Worm (Caenorhabditis elegans): ENCODE results near the gene rpl-35.

- TF ChIP-seq zag-1 (tag; optimal IDR thresholded peaks at IDR 0.05) (no peak), mxl-2 (GFP tag; conservative IDR thresholded peaks at IDR 0.05) (no peak), ces-1 (GFP tag; optimal IDR thresholded peaks at IDR 0.05) (no peak), snpc-4 (tag; optimal IDR thresholded peaks at IDR 0.05) (no peak), ceh-20 (GFP tag; IDR thresholded peaks at IDR 0.05) (no peak), nhr-237 (tag; optimal IDR thresholded peaks at IDR 0.05) (no peak)
Measured at ce11 chrIII:7865238-7865761, 10.4 kb downstream of the rpl-35 start, which contains the start of gene slc-17.3.

Data from whole organism, L4 larva.